Worm (Caenorhabditis elegans) whole organism, young adult: ENCODE results near the gene fust-1.

Source experiments
- B0336.3 ChIP-seq: fragments of 200-800 bp; sonication (Bioruptor generic); IDR thresholded peaks from 2 replicates; pipeline ENCODE4 v1.3.6; 2022; ENCODE audit warnings: missing genetic modification characterization, missing compliant biosample characterization
- F23B12.7 ChIP-seq: sonication (generic microtip); optimal IDR thresholded peaks from 2 replicates; lab custom pipeline; 2017; ENCODE audit warnings: missing genetic modification characterization, mild to moderate bottlenecking, missing compliant biosample characterization, antibody characterized with exemption, moderate library complexity; ENCODE audit not compliant: insufficient read depth
- F55B11.4 ChIP-seq: sonication (generic microtip); optimal IDR thresholded peaks from 2 replicates; lab custom pipeline; 2016; ENCODE audit warnings: missing compliant biosample characterization, missing genetic modification characterization, borderline replicate concordance; ENCODE audit not compliant: insufficient read depth
- Y53G8AR.9 ChIP-seq: fragments of 200-800 bp; sonication (Bioruptor generic); conservative IDR thresholded peaks from 2 replicates; pipeline ENCODE4 v1.3.6; 2022; ENCODE audit warnings: missing genetic modification reagents, missing genetic modification characterization, missing compliant biosample characterization
- Y67H2A.10 ChIP-seq: fragments of 200-800 bp; sonication (Bioruptor generic); conservative IDR thresholded peaks from 2 replicates; pipeline ENCODE4 v1.3.6; 2022; ENCODE audit warnings: missing genetic modification reagents, missing genetic modification characterization, missing compliant biosample characterization
- aptf-3 ChIP-seq: fragments of 200-800 bp; sonication (Bioruptor generic); IDR thresholded peaks from 2 replicates; pipeline ENCODE4 v1.3.6; 2022; ENCODE audit warnings: missing genetic modification characterization, missing compliant biosample characterization
- attf-3 ChIP-seq: fragments of 200-800 bp; sonication (Bioruptor generic); conservative IDR thresholded peaks from 2 replicates; pipeline ENCODE4 v1.3.6; 2022; ENCODE audit warnings: missing genetic modification reagents, missing genetic modification characterization, missing compliant biosample characterization
- attf-6 ChIP-seq: fragments of 200-800 bp; sonication (Bioruptor generic); IDR thresholded peaks from 2 replicates; pipeline ENCODE4 v1.3.6; 2022; ENCODE audit warnings: missing genetic modification reagents, missing genetic modification characterization, missing compliant biosample characterization
- ccch-3 ChIP-seq: fragments of 200-800 bp; sonication (Bioruptor generic); optimal IDR thresholded peaks from 2 replicates; lab custom pipeline; 2018; ENCODE audit warnings: mild to moderate bottlenecking, missing genetic modification characterization, missing compliant biosample characterization
- cebp-2 ChIP-seq: fragments of 200-800 bp; sonication (Bioruptor generic); IDR thresholded peaks from 2 replicates; pipeline ENCODE4 v1.3.6; 2022; ENCODE audit warnings: missing genetic modification characterization, missing compliant biosample characterization
- egl-18 ChIP-seq: fragments of 200-800 bp; sonication (Bioruptor generic); IDR thresholded peaks from 2 replicates; pipeline ENCODE4 v1.3.6; 2022; ENCODE audit warnings: missing genetic modification reagents, missing genetic modification characterization, missing compliant biosample characterization
- egrh-3 ChIP-seq: fragments of 200-800 bp; sonication (Bioruptor generic); IDR thresholded peaks from 2 replicates; pipeline ENCODE4 v1.3.6; 2022; ENCODE audit warnings: missing genetic modification reagents, missing genetic modification characterization, missing compliant biosample characterization
- ekl-4 ChIP-seq: fragments of 200-800 bp; sonication (Bioruptor generic); IDR thresholded peaks from 2 replicates; pipeline ENCODE4 v1.3.6; 2022; ENCODE audit warnings: missing genetic modification reagents, missing genetic modification characterization, missing compliant biosample characterization
- him-1 ChIP-seq: sonication (generic microtip); optimal IDR thresholded peaks from 2 replicates; lab custom pipeline; 2016; ENCODE audit warnings: missing genotype, missing genetic modification reagents, missing genetic modification characterization, missing compliant biosample characterization
- hlh-26 ChIP-seq: fragments of 200-800 bp; sonication (Bioruptor generic); conservative IDR thresholded peaks from 2 replicates; pipeline ENCODE4 v1.3.6; 2022; ENCODE audit warnings: missing genetic modification reagents, missing genetic modification characterization, missing compliant biosample characterization
- hmg-1.2 ChIP-seq: fragments of 200-800 bp; sonication (Bioruptor generic); IDR thresholded peaks from 2 replicates; pipeline ENCODE4 v1.3.6; 2022; ENCODE audit warnings: missing genetic modification reagents, missing genetic modification characterization, missing compliant biosample characterization
- lin-35 ChIP-seq, 3 experiments: fragments of 150-350 bp in 2 of 3; sonication (generic microtip) in 1 of 3; optimal IDR thresholded peaks; 2 replicates each; lab custom pipeline; 2014 to 2018; ENCODE audit warnings: missing biosample characterization in 3 of 3, missing genetic modification characterization in 3 of 3, missing genetic modification reagents in 3 of 3
- lir-1 ChIP-seq: fragments of 200-800 bp; sonication (Bioruptor generic); conservative IDR thresholded peaks from 2 replicates; pipeline ENCODE4 v1.3.6; 2022; ENCODE audit warnings: missing genetic modification reagents, missing genetic modification characterization, missing compliant biosample characterization
- lsl-1 ChIP-seq: fragments of 200-800 bp; sonication (Bioruptor generic); optimal IDR thresholded peaks from 2 replicates; lab custom pipeline; 2018; ENCODE audit warnings: mild to moderate bottlenecking, missing genetic modification characterization, moderate library complexity, missing compliant biosample characterization
- mel-28 ChIP-seq: sonication (generic microtip); optimal IDR thresholded peaks from 2 replicates; lab custom pipeline; 2016; ENCODE audit warnings: borderline replicate concordance, mild to moderate bottlenecking, missing genetic modification characterization, missing compliant biosample characterization
- nfya-1 ChIP-seq: sonication (generic microtip); optimal IDR thresholded peaks from 2 replicates; lab custom pipeline; 2017; ENCODE audit warnings: antibody characterized with exemption, missing compliant biosample characterization, missing genetic modification characterization, borderline replicate concordance; ENCODE audit not compliant: insufficient read depth
- nfyb-1 ChIP-seq: fragments of 200-800 bp; sonication (Bioruptor generic); IDR thresholded peaks from 2 replicates; pipeline ENCODE4 v1.3.6; 2022; ENCODE audit warnings: missing genetic modification reagents, missing genetic modification characterization, missing compliant biosample characterization
- nhr-120 ChIP-seq: fragments of 200-800 bp; sonication (Bioruptor generic); IDR thresholded peaks from 2 replicates; pipeline ENCODE4 v1.3.6; 2022; ENCODE audit warnings: missing genetic modification characterization, missing compliant biosample characterization
- nhr-27 ChIP-seq: fragments of 200-800 bp; sonication (Bioruptor generic); optimal IDR thresholded peaks from 2 replicates; lab custom pipeline; 2018; ENCODE audit warnings: mild to moderate bottlenecking, missing genetic modification characterization, moderate library complexity, missing compliant biosample characterization
- nhr-80 ChIP-seq: sonication (generic microtip); optimal IDR thresholded peaks from 2 replicates; lab custom pipeline; 2016; ENCODE audit warnings: missing genetic modification characterization, missing compliant biosample characterization
- nhr-90 ChIP-seq: sonication (generic microtip); optimal IDR thresholded peaks from 2 replicates; lab custom pipeline; 2016; ENCODE audit warnings: missing genotype, mild to moderate bottlenecking, missing genetic modification characterization, missing compliant biosample characterization
- pbrm-1 ChIP-seq: fragments of 200-800 bp; sonication (Bioruptor generic); IDR thresholded peaks from 2 replicates; pipeline ENCODE4 v1.3.6; 2022; ENCODE audit warnings: missing genetic modification reagents, missing genetic modification characterization, missing compliant biosample characterization
- snpc-1.3 ChIP-seq: sonication (generic microtip); optimal IDR thresholded peaks from 2 replicates; lab custom pipeline; 2017; ENCODE audit warnings: missing genetic modification characterization, mild to moderate bottlenecking, missing compliant biosample characterization, antibody characterized with exemption, moderate library complexity, missing genotype, missing genetic modification reagents; ENCODE audit not compliant: insufficient read depth
- tbp1 ChIP-seq: fragments of 200-800 bp; sonication (Bioruptor generic); optimal IDR thresholded peaks from 2 replicates; lab custom pipeline; 2018; ENCODE audit warnings: mild to moderate bottlenecking, missing genetic modification characterization, missing compliant biosample characterization
- tbx-9 ChIP-seq: sonication (generic microtip); optimal IDR thresholded peaks from 2 replicates; lab custom pipeline; 2016; ENCODE audit warnings: borderline replicate concordance, missing genetic modification characterization, inconsistent platforms, missing compliant biosample characterization
- zim-3 ChIP-seq: sonication (generic microtip); optimal IDR thresholded peaks from 2 replicates; lab custom pipeline; 2017; ENCODE audit warnings: mild to moderate bottlenecking, missing genetic modification characterization, moderate library complexity, missing compliant biosample characterization
- ztf-18 ChIP-seq: sonication (generic microtip); optimal IDR thresholded peaks from 2 replicates; lab custom pipeline; 2016; ENCODE audit warnings: missing genotype, mild to moderate bottlenecking, missing genetic modification characterization, missing compliant biosample characterization
- ztf-28 ChIP-seq: fragments of 200-800 bp; sonication (Bioruptor generic); IDR thresholded peaks from 2 replicates; pipeline ENCODE4 v1.3.6; 2022; ENCODE audit warnings: missing genetic modification reagents, missing genetic modification characterization, missing compliant biosample characterization

The fust-1 gene

ce11 chrII:7111657-7112049 lies 40.7 kb upstream of the fust-1 start, which contains the start of gene F10E7.5:
Gene F10E7.5 (plus strand): TSS chrII:7111978.
- no peak for TF ChIP-seq tbx-9 (tag; lab: Kevin White, UChicago)
- peak; percentile 23 for TF ChIP-seq F23B12.7 (tag; lab: Kevin White, UChicago)
- TF ChIP-seq him-1 (tag; lab: Kevin White, UChicago): peak; percentile 23
- no peak for TF ChIP-seq nfyb-1 (GFP tag; lab: Robert Waterston, UW)
- peak in 1 of 3 experiments; percentile 50 for TF ChIP-seq lin-35 (GFP tag; optimal IDR thresholded peaks at IDR 0.05; lab: Kevin White, UChicago)
- TF ChIP-seq attf-3 (GFP tag; lab: Robert Waterston, UW): peak; percentile 65
- TF ChIP-seq lsl-1: peak; percentile 74

ce11 chrII:7112780-7113179 lies 39.6 kb upstream of the fust-1 start, which contains the start of gene F10E7.6:
Gene F10E7.6 (plus strand): TSS chrII:7113080.
- TF ChIP-seq nhr-80 (tag; lab: Kevin White, UChicago) (no peak), ztf-18 (tag; lab: Kevin White, UChicago) (no peak), F55B11.4 (tag; lab: Kevin White, UChicago) (no peak), cebp-2 (GFP tag; lab: Robert Waterston, UW) (no peak), B0336.3 (GFP tag; lab: Robert Waterston, UW) (no peak)

ce11 chrII:7115638-7116037 lies 36.7 kb upstream of the fust-1 start, which contains the start of gene cutl-5:
Gene cutl-5 (minus strand): TSS chrII:7115906.
- TF ChIP-seq Y53G8AR.9 (GFP tag; lab: Robert Waterston, UW) (no peak), lir-1 (GFP tag; lab: Robert Waterston, UW) (no peak), aptf-3 (GFP tag; lab: Robert Waterston, UW) (no peak), ztf-28 (GFP tag; lab: Robert Waterston, UW) (no peak), cebp-2 (GFP tag; lab: Robert Waterston, UW) (no peak), egrh-3 (GFP tag; lab: Robert Waterston, UW) (no peak), nfya-1 (tag; lab: Kevin White, UChicago) (no peak), B0336.3 (GFP tag; lab: Robert Waterston, UW) (no peak), mel-28 (tag; lab: Kevin White, UChicago) (no peak), tbp1 (GFP tag; lab: Kevin White, UChicago) (no peak), F55B11.4 (tag; lab: Kevin White, UChicago) (no peak), zim-3 (tag; lab: Kevin White, UChicago) (no peak)
- TF ChIP-seq, all 124 proteins: peak for 0

- TF ChIP-seq Y67H2A.10 (GFP tag; lab: Robert Waterston, UW) (no peak), B0336.3 (GFP tag; lab: Robert Waterston, UW) (no peak), egl-18 (GFP tag; lab: Robert Waterston, UW) (no peak), snpc-1.3 (tag; lab: Kevin White, UChicago) (no peak)
These were observed 36.0 kb upstream of the fust-1 start, which contains the start of gene spon-1 for ce11 chrII:7116350-7116749. Gene spon-1 (plus strand): TSS chrII:7116557.

ce11 chrII:7119525-7119924 lies 32.9 kb upstream of the fust-1 start:
- TF ChIP-seq attf-6: no peak
- no peak for TF ChIP-seq hlh-26 (GFP tag; lab: Robert Waterston, UW)
- TF ChIP-seq pbrm-1: no peak
- no peak for TF ChIP-seq ekl-4 (GFP tag; lab: Robert Waterston, UW)
- TF ChIP-seq hmg-1.2 (GFP tag; lab: Robert Waterston, UW): no peak
- no peak for TF ChIP-seq snpc-1.3 (tag; lab: Kevin White, UChicago)
- no peak for TF ChIP-seq nhr-90 (tag; lab: Kevin White, UChicago)
- TF ChIP-seq him-1 (tag; lab: Kevin White, UChicago): no peak
- TF ChIP-seq nfya-1 (tag; lab: Kevin White, UChicago): no peak
- TF ChIP-seq ccch-3 (GFP tag; lab: Kevin White, UChicago): no peak
- TF ChIP-seq nhr-27 (tag; lab: Kevin White, UChicago): no peak
- no peak for TF ChIP-seq nhr-120 (GFP tag; lab: Robert Waterston, UW)
